Worm (Caenorhabditis elegans): ENCODE results near the gene klp-17.

DNA sequence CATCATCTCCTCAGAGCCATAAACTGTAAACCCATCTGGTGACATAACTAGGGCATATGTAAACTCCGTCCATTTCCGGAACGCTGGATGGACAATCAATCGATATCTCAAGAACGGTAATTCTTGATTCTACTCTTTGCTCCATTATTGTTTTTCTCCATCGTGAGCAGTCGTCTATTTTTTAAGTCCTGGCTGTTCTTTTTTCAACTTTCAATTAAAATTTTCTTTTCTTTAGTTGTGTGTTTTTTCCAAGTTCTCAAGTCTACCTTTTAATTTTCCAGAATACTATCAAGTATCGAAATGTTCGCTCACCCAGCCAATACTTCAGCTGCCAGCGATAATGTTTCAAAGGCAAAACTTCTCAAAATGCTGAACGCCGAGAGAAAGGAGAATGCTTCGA is 33.5 kb downstream of the klp-17 start, which contains the start of gene C05D12.5:
- TF ChIP-seq tlp-1 (tag; optimal IDR thresholded peaks at IDR 0.05) (no peak), elt-2 (tag; optimal IDR thresholded peaks at IDR 0.05) (no peak), ztf-11 (tag; optimal IDR thresholded peaks at IDR 0.05) (no peak), lin-35 (GFP tag; optimal IDR thresholded peaks at IDR 0.05) (no peak), pax-3 (tag; optimal IDR thresholded peaks at IDR 0.05) (no peak), nhr-237 (tag; optimal IDR thresholded peaks at IDR 0.05) (no peak)

Data from whole organism, L1 larva.